Fruit fly (Drosophila melanogaster) whole organism, embryonic: Measurements from ENCODE around the gene uncNacbeta.

Source experiments
- Aef1 ChIP-seq: fragments of 200-800 bp; sonication (Bioruptor generic); IDR thresholded peaks from 3 replicates; pipeline ENCODE4 v1.3.6; 2022; ENCODE audit warnings: missing biosample characterization, missing genetic modification characterization
- Bteb2 ChIP-seq: fragments of 200-800 bp; sonication (Bioruptor generic); optimal IDR thresholded peaks from 2 replicates; lab custom pipeline; 2016; ENCODE audit warnings: missing biosample characterization, missing genetic modification characterization
- CG10147 ChIP-seq: fragments of 200-800 bp; sonication (Bioruptor generic); optimal IDR thresholded peaks from 2 replicates; lab custom pipeline; 2019; ENCODE audit warnings: missing biosample characterization, mild to moderate bottlenecking, missing genetic modification characterization, moderate library complexity
- CG10979 ChIP-seq: fragments of 200-800 bp; sonication (Bioruptor generic); optimal IDR thresholded peaks from 2 replicates; lab custom pipeline; 2018; ENCODE audit warnings: missing biosample characterization, mild to moderate bottlenecking, missing genetic modification characterization, moderate library complexity
- CG11456 ChIP-seq: fragments of 200-800 bp; sonication (Bioruptor generic); IDR thresholded peaks from 3 replicates; pipeline ENCODE4 v1.3.6; 2022; ENCODE audit warnings: missing biosample characterization, missing genetic modification characterization
- CG14050 ChIP-seq: fragments of 200-800 bp; sonication (Bioruptor generic); IDR thresholded peaks from 3 replicates; pipeline ENCODE4 v1.3.6; 2022; ENCODE audit warnings: missing biosample characterization, missing genetic modification characterization
- CG14710 ChIP-seq: fragments of 200-800 bp; sonication (Bioruptor generic); optimal IDR thresholded peaks from 3 replicates; lab custom pipeline; 2019; ENCODE audit warnings: missing biosample characterization, mild to moderate bottlenecking, missing genetic modification characterization, moderate library complexity
- CG16813 ChIP-seq: fragments of 200-800 bp; sonication (Bioruptor generic); IDR thresholded peaks from 3 replicates; pipeline ENCODE4 v1.3.6; 2022; ENCODE audit warnings: missing biosample characterization, missing genetic modification characterization; ENCODE audit not compliant: partially characterized antibody
- CG17359 ChIP-seq: fragments of 200-800 bp; sonication (Bioruptor generic); optimal IDR thresholded peaks from 3 replicates; lab custom pipeline; 2018; ENCODE audit warnings: missing biosample characterization, mild to moderate bottlenecking, missing genetic modification characterization, moderate library complexity
- CG17385 ChIP-seq: fragments of 200-800 bp; sonication (Bioruptor generic); optimal IDR thresholded peaks from 3 replicates; lab custom pipeline; 2018; ENCODE audit warnings: missing biosample characterization, mild to moderate bottlenecking, missing genetic modification characterization
- CG17612 ChIP-seq: fragments of 200-800 bp; sonication (Bioruptor generic); IDR thresholded peaks from 2 replicates; pipeline ENCODE4 v1.3.6; 2022; ENCODE audit warnings: missing biosample characterization, missing genetic modification characterization
- CG17829 ChIP-seq: fragments of 200-800 bp; optimal IDR thresholded peaks from 2 replicates; lab custom pipeline; 2019; ENCODE audit warnings: missing biosample characterization, mild to moderate bottlenecking, missing genetic modification characterization, moderate library complexity
- CG2116 ChIP-seq: fragments of 200-800 bp; sonication (Bioruptor generic); optimal IDR thresholded peaks from 3 replicates; lab custom pipeline; 2018; ENCODE audit warnings: missing biosample characterization, mild to moderate bottlenecking, missing genetic modification characterization
- CG2875 ChIP-seq: fragments of 200-800 bp; sonication (Bioruptor generic); optimal IDR thresholded peaks from 2 replicates; lab custom pipeline; 2017; ENCODE audit warnings: missing biosample characterization, mild to moderate bottlenecking, missing genetic modification characterization, missing genetic modification reagents
- CG42726 ChIP-seq: fragments of 200-800 bp; sonication (Bioruptor generic); IDR thresholded peaks from 2 replicates; pipeline ENCODE4 v1.3.6; 2022; ENCODE audit warnings: missing biosample characterization, missing genetic modification characterization; ENCODE audit not compliant: partially characterized antibody
- CG4424 ChIP-seq: fragments of 200-800 bp; sonication (Bioruptor generic); optimal IDR thresholded peaks from 3 replicates; lab custom pipeline; 2016; ENCODE audit warnings: missing biosample characterization, missing genetic modification characterization
- CG4617 ChIP-seq: fragments of 200-800 bp; sonication (Bioruptor generic); optimal IDR thresholded peaks from 3 replicates; lab custom pipeline; 2016; ENCODE audit warnings: missing biosample characterization, missing genetic modification characterization, borderline replicate concordance
- CG4820 ChIP-seq: fragments of 200-800 bp; sonication (Bioruptor generic); optimal IDR thresholded peaks from 3 replicates; lab custom pipeline; 2016; ENCODE audit warnings: missing biosample characterization, missing genetic modification characterization
- CG6683 ChIP-seq: fragments of 200-800 bp; sonication (Bioruptor generic); optimal IDR thresholded peaks from 2 replicates; lab custom pipeline; 2017; ENCODE audit warnings: missing biosample characterization, mild to moderate bottlenecking, missing genetic modification characterization, missing genetic modification reagents
- CG7372 ChIP-seq: fragments of 200-800 bp; sonication (Bioruptor generic); IDR thresholded peaks from 2 replicates; pipeline ENCODE4 v1.3.6; 2022; ENCODE audit warnings: missing biosample characterization, missing genetic modification characterization
- CG7928 ChIP-seq: fragments of 200-800 bp; sonication (Bioruptor generic); optimal IDR thresholded peaks from 2 replicates; lab custom pipeline; 2017; ENCODE audit warnings: missing biosample characterization, mild to moderate bottlenecking, missing genetic modification characterization
- CHES-1-like ChIP-seq: fragments of 200-800 bp; sonication (Bioruptor generic); optimal IDR thresholded peaks from 2 replicates; lab custom pipeline; 2016; ENCODE audit warnings: missing biosample characterization, missing genetic modification characterization
- CTCF ChIP-seq: fragments of 200-800 bp; sonication (Bioruptor generic); optimal IDR thresholded peaks from 2 replicates; lab custom pipeline; 2017; ENCODE audit warnings: missing biosample characterization, mild to moderate bottlenecking, missing genetic modification characterization, moderate library complexity
- D19A ChIP-seq: fragments of 200-800 bp; optimal IDR thresholded peaks from 3 replicates; lab custom pipeline; 2019; ENCODE audit warnings: missing biosample characterization, mild to moderate bottlenecking, missing genetic modification characterization, moderate library complexity
- Dip2 ChIP-seq: fragments of 200-800 bp; sonication (Bioruptor generic); IDR thresholded peaks from 2 replicates; pipeline ENCODE4 v1.3.6; 2022; ENCODE audit warnings: missing biosample characterization, missing genetic modification characterization
- Fer3 ChIP-seq: fragments of 200-800 bp; sonication (Bioruptor generic); optimal IDR thresholded peaks from 2 replicates; lab custom pipeline; 2018; ENCODE audit warnings: missing biosample characterization, mild to moderate bottlenecking, missing genetic modification characterization, moderate library complexity
- GATAe ChIP-seq: fragments of 200-800 bp; sonication (Bioruptor generic); conservative IDR thresholded peaks from 2 replicates; pipeline ENCODE4 v1.3.6; 2022; ENCODE audit warnings: missing biosample characterization, missing genetic modification characterization
- Hand ChIP-seq: fragments of 200-800 bp; sonication (Bioruptor generic); optimal IDR thresholded peaks from 2 replicates; lab custom pipeline; 2017; ENCODE audit warnings: mild to moderate bottlenecking, missing biosample characterization, missing genetic modification reagents, missing genetic modification characterization
- MBD-R2 ChIP-seq: fragments of 200-800 bp; sonication (Bioruptor generic); IDR thresholded peaks from 2 replicates; pipeline ENCODE4 v1.3.6; 2022; ENCODE audit warnings: missing biosample characterization, missing genetic modification characterization
- Max ChIP-seq: fragments of 200-800 bp; sonication (Bioruptor generic); optimal IDR thresholded peaks from 2 replicates; lab custom pipeline; 2016; ENCODE audit warnings: missing biosample characterization, mild to moderate bottlenecking, missing genetic modification characterization
- NfI ChIP-seq: fragments of 200-800 bp; sonication (Bioruptor generic); optimal IDR thresholded peaks from 3 replicates; lab custom pipeline; 2018; ENCODE audit warnings: missing biosample characterization, mild to moderate bottlenecking, missing genetic modification characterization, moderate library complexity
- Oaz ChIP-seq: fragments of 200-800 bp; sonication (Bioruptor generic); IDR thresholded peaks from 2 replicates; pipeline ENCODE4 v1.3.6; 2022; ENCODE audit warnings: missing biosample characterization, missing genetic modification characterization
- Ptx1 ChIP-seq: fragments of 200-800 bp; sonication (Bioruptor generic); IDR thresholded peaks from 2 replicates; pipeline ENCODE4 v1.3.6; 2022; ENCODE audit warnings: missing biosample characterization, missing genetic modification characterization
- Ravus ChIP-seq: fragments of 200-800 bp; sonication (Bioruptor generic); IDR thresholded peaks from 2 replicates; pipeline ENCODE4 v1.3.6; 2022; ENCODE audit warnings: missing biosample characterization, missing genetic modification characterization
- Ssrp ChIP-seq: fragments of 200-800 bp; sonication (Bioruptor generic); optimal IDR thresholded peaks from 2 replicates; lab custom pipeline; 2018; ENCODE audit warnings: missing biosample characterization, mild to moderate bottlenecking, missing genetic modification characterization, moderate library complexity
- TFAM ChIP-seq: fragments of 200-800 bp; sonication (Bioruptor generic); optimal IDR thresholded peaks from 2 replicates; lab custom pipeline; 2017; ENCODE audit warnings: missing biosample characterization, missing genetic modification characterization, inconsistent platforms
- Vsx1 ChIP-seq: fragments of 200-800 bp; sonication (Bioruptor generic); optimal IDR thresholded peaks from 2 replicates; lab custom pipeline; 2017; ENCODE audit warnings: missing biosample characterization, mild to moderate bottlenecking, missing genetic modification characterization, missing genetic modification reagents
- crc ChIP-seq: fragments of 200-800 bp; sonication (Bioruptor generic); optimal IDR thresholded peaks from 2 replicates; lab custom pipeline; 2016; ENCODE audit warnings: missing biosample characterization, missing genetic modification characterization
- dimm ChIP-seq: fragments of 200-800 bp; sonication (Bioruptor generic); IDR thresholded peaks from 2 replicates; pipeline ENCODE4 v1.3.6; 2022; ENCODE audit warnings: missing biosample characterization, missing genetic modification characterization
- disco-r ChIP-seq: fragments of 200-800 bp; sonication (Bioruptor generic); optimal IDR thresholded peaks from 2 replicates; lab custom pipeline; 2016; ENCODE audit warnings: missing biosample characterization, missing genetic modification characterization
- dm ChIP-seq: fragments of 200-800 bp; sonication (Bioruptor generic); optimal IDR thresholded peaks from 3 replicates; lab custom pipeline; 2016; ENCODE audit warnings: missing biosample characterization, missing genetic modification characterization
- gt ChIP-seq: fragments of 200-800 bp; sonication (Bioruptor generic); IDR thresholded peaks from 2 replicates; pipeline ENCODE4 v1.3.6; 2022; ENCODE audit warnings: missing biosample characterization, missing genetic modification characterization
- hb ChIP-seq: fragments of 200-800 bp; sonication (Bioruptor generic); IDR thresholded peaks from 3 replicates; pipeline ENCODE4 v1.3.6; 2022; ENCODE audit warnings: missing biosample characterization, missing genetic modification characterization; ENCODE audit not compliant: partially characterized antibody
- phol ChIP-seq: fragments of 200-800 bp; sonication (Bioruptor generic); optimal IDR thresholded peaks from 3 replicates; lab custom pipeline; 2018; ENCODE audit warnings: missing biosample characterization, mild to moderate bottlenecking, missing genetic modification characterization, moderate library complexity
- pnt ChIP-seq: fragments of 200-800 bp; sonication (Bioruptor generic); optimal IDR thresholded peaks from 3 replicates; lab custom pipeline; 2016; ENCODE audit warnings: missing biosample characterization, missing genetic modification characterization
- rib ChIP-seq: fragments of 200-800 bp; sonication (Bioruptor generic); IDR thresholded peaks from 2 replicates; pipeline ENCODE4 v1.3.6; 2022; ENCODE audit warnings: missing biosample characterization, missing genetic modification characterization
- sisA ChIP-seq: fragments of 200-800 bp; sonication (Bioruptor generic); IDR thresholded peaks from 2 replicates; pipeline ENCODE4 v1.3.6; 2022; ENCODE audit warnings: missing biosample characterization, missing genetic modification characterization
- slp2 ChIP-seq: fragments of 200-800 bp; sonication (Bioruptor generic); optimal IDR thresholded peaks from 2 replicates; lab custom pipeline; 2016; ENCODE audit warnings: missing biosample characterization, missing genetic modification characterization
- sr ChIP-seq: fragments of 200-800 bp; sonication (Bioruptor generic); IDR thresholded peaks from 3 replicates; pipeline ENCODE4 v1.3.6; 2022; ENCODE audit warnings: missing biosample characterization, missing genetic modification characterization
- sug ChIP-seq: fragments of 200-800 bp; optimal IDR thresholded peaks from 2 replicates; lab custom pipeline; 2019; ENCODE audit warnings: missing biosample characterization, mild to moderate bottlenecking, missing genetic modification characterization, moderate library complexity
- zen ChIP-seq: fragments of 200-800 bp; sonication (Bioruptor generic); optimal IDR thresholded peaks from 3 replicates; lab custom pipeline; 2018; ENCODE audit warnings: missing biosample characterization, mild to moderate bottlenecking, missing genetic modification characterization, moderate library complexity
- zf30C ChIP-seq: fragments of 200-800 bp; sonication (Bioruptor generic); optimal IDR thresholded peaks from 3 replicates; lab custom pipeline; 2018; ENCODE audit warnings: missing biosample characterization, mild to moderate bottlenecking, missing genetic modification characterization

uncNacbeta gene

DNA sequence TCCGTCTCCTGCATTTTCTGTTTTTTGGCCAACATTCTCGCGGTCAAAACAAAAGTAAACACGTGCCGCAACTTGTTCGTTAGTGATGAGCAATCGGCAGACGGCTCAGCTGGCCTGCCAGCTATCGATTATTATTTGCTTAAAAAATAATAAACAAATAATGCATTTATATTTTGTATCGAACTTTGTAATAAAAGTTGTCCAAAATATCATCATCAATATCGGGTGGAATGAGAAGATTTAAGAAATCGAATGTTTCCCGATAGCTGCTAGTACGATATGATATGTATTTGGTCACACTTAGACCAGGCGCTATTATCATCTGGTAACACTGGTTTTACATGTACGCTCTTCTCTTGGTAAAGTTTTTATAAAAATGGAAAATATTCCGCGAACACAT lies 4.4 kb upstream of the uncNacbeta start, which contains the start of the genes Nle and Sf3b1 (continued):
- TF ChIP-seq dm (GFP tag; lab: Kevin White, UChicago) = peak; percentile 89
- TF ChIP-seq rib (GFP tag; lab: Robert Waterston, UW) = no peak
- peak; percentile 4 for TF ChIP-seq CG7928 (GFP tag; lab: Kevin White, UChicago)
- TF ChIP-seq pnt (GFP tag; lab: Kevin White, UChicago) = peak; percentile 13
- TF ChIP-seq CTCF (GFP tag; lab: Kevin White, UChicago) = no peak
- no peak for TF ChIP-seq Dip2 (GFP tag; lab: Robert Waterston, UW)
- TF ChIP-seq sisA (GFP tag; lab: Robert Waterston, UW) = peak; percentile 29; the same call in 1 of the 2 replicates
- no peak for TF ChIP-seq CG17385
- TF ChIP-seq CG10147 = no peak
- 0 out of 2 replicates have a peak, but pooled peaks have one; percentile 44 for TF ChIP-seq CG7372 (GFP tag; lab: Robert Waterston, UW)
- TF ChIP-seq CG14050 (GFP tag; lab: Robert Waterston, UW) = no peak
- TF ChIP-seq CG16813 = peak; percentile 95
- 0 out of 2 replicates have a peak, but pooled peaks have one; percentile 19 for TF ChIP-seq Ptx1 (GFP tag; lab: Robert Waterston, UW)
- TF ChIP-seq CG10979 = peak; percentile 47
- no peak for TF ChIP-seq Hand (GFP tag; lab: Kevin White, UChicago)
- TF ChIP-seq Vsx1 = no peak
- TF ChIP-seq MBD-R2 = peak; percentile 81
- TF ChIP-seq CG14710 (tag; lab: Kevin White, UChicago) = peak; percentile 87
- no peak for TF ChIP-seq CG11456 (GFP tag; lab: Robert Waterston, UW)
- peak; percentile 89; the same call in 1 of the 2 replicates for TF ChIP-seq CG42726 (GFP tag; lab: Robert Waterston, UW)
- peak; percentile 80 for TF ChIP-seq CG17829 (tag; lab: Kevin White, UChicago)
- no peak for TF ChIP-seq D19A
- TF ChIP-seq CG4820 = no peak
- no peak for TF ChIP-seq sr (GFP tag; lab: Robert Waterston, UW)
- peak; percentile 0 for TF ChIP-seq Bteb2 (GFP tag; lab: Kevin White, UChicago)
- TF ChIP-seq crc (GFP tag; lab: Kevin White, UChicago) = peak; percentile 19
- TF ChIP-seq CG4424 (GFP tag; lab: Kevin White, UChicago) = peak; percentile 54
- peak; percentile 89 for TF ChIP-seq Max (GFP tag; lab: Kevin White, UChicago)
- TF ChIP-seq Ssrp (tag; lab: Kevin White, UChicago) = no peak
- TF ChIP-seq GATAe (GFP tag; lab: Robert Waterston, UW) = no peak
- TF ChIP-seq CG17612 (GFP tag; lab: Robert Waterston, UW) = no peak
- TF ChIP-seq Ravus (GFP tag; lab: Robert Waterston, UW) = no peak
- TF ChIP-seq Aef1 (GFP tag; lab: Robert Waterston, UW) = no peak
- TF ChIP-seq dimm (GFP tag; lab: Robert Waterston, UW) = no peak
- peak; percentile 93 for TF ChIP-seq CG2116 (GFP tag; lab: Kevin White, UChicago)
- TF ChIP-seq zen (tag; lab: Kevin White, UChicago) = peak; percentile 48
- TF ChIP-seq TFAM (GFP tag; lab: Kevin White, UChicago) = no peak
- no peak for TF ChIP-seq CG2875
- TF ChIP-seq hb (GFP tag; lab: Robert Waterston, UW) = peak; percentile 89
- no peak for TF ChIP-seq Oaz (GFP tag; lab: Robert Waterston, UW)
- peak; percentile 80 for TF ChIP-seq CHES-1-like (GFP tag; lab: Kevin White, UChicago)
- TF ChIP-seq Fer3 = peak; percentile 46
- peak; percentile 82 for TF ChIP-seq CG4617
- peak; percentile 80 for TF ChIP-seq sug (tag; lab: Kevin White, UChicago)
- TF ChIP-seq zf30C (GFP tag; lab: Kevin White, UChicago) = no peak
- TF ChIP-seq disco-r (GFP tag; lab: Kevin White, UChicago) = no peak
- TF ChIP-seq gt (GFP tag; lab: Robert Waterston, UW) = no peak
- peak; percentile 39 for TF ChIP-seq CG17359 (tag; lab: Kevin White, UChicago)
- TF ChIP-seq slp2 (GFP tag; lab: Kevin White, UChicago) = peak; percentile 37
- peak; percentile 77 for TF ChIP-seq phol (tag; lab: Kevin White, UChicago)
- TF ChIP-seq CG6683 (GFP tag; lab: Kevin White, UChicago) = no peak
- TF ChIP-seq NfI (GFP tag; lab: Kevin White, UChicago) = no peak
